Worm (Caenorhabditis elegans) whole organism, young adult: ENCODE data around the gene Y46D2A.2.

Experiments
- T07F8.4 ChIP-seq: sonication (generic microtip); optimal IDR thresholded peaks from 2 replicates; lab custom pipeline; 2016; ENCODE audit warnings: mild to moderate bottlenecking, missing genetic modification characterization, moderate library complexity, missing compliant biosample characterization
- akir-1 ChIP-seq: fragments of 200-800 bp; sonication (Bioruptor generic); optimal IDR thresholded peaks from 2 replicates; lab custom pipeline; 2018; ENCODE audit warnings: mild to moderate bottlenecking, missing genetic modification characterization, moderate library complexity, missing compliant biosample characterization
- aptf-3 ChIP-seq: fragments of 200-800 bp; sonication (Bioruptor generic); IDR thresholded peaks from 2 replicates; pipeline ENCODE4 v1.3.6; 2022; ENCODE audit warnings: missing genetic modification characterization, missing compliant biosample characterization
- die-1 ChIP-seq: sonication (generic microtip); optimal IDR thresholded peaks from 2 replicates; lab custom pipeline; 2016; ENCODE audit warnings: missing genotype, mild to moderate bottlenecking, missing genetic modification characterization, missing compliant biosample characterization
- gei-17 ChIP-seq: fragments of 200-800 bp; sonication (Bioruptor generic); optimal IDR thresholded peaks from 2 replicates; lab custom pipeline; 2018; ENCODE audit warnings: mild to moderate bottlenecking, missing genetic modification characterization, missing compliant biosample characterization
- mel-28 ChIP-seq: sonication (generic microtip); optimal IDR thresholded peaks from 2 replicates; lab custom pipeline; 2016; ENCODE audit warnings: borderline replicate concordance, mild to moderate bottlenecking, missing genetic modification characterization, missing compliant biosample characterization
- nhr-27 ChIP-seq: fragments of 200-800 bp; sonication (Bioruptor generic); optimal IDR thresholded peaks from 2 replicates; lab custom pipeline; 2018; ENCODE audit warnings: mild to moderate bottlenecking, missing genetic modification characterization, moderate library complexity, missing compliant biosample characterization
- pbrm-1 ChIP-seq: fragments of 200-800 bp; sonication (Bioruptor generic); IDR thresholded peaks from 2 replicates; pipeline ENCODE4 v1.3.6; 2022; ENCODE audit warnings: missing genetic modification reagents, missing genetic modification characterization, missing compliant biosample characterization
- pha-4 ChIP-seq: fragments of 150-350 bp; sonication (generic microtip); optimal IDR thresholded peaks from 2 replicates; lab custom pipeline; 2014; ENCODE audit warnings: missing biosample characterization, missing genetic modification reagents, missing genetic modification characterization
- rcor-1 ChIP-seq: fragments of 200-800 bp; sonication (Bioruptor generic); IDR thresholded peaks from 2 replicates; pipeline ENCODE4 v1.3.6; 2022; ENCODE audit warnings: missing genetic modification reagents, missing genetic modification characterization, missing compliant biosample characterization
- snpc-3.4 ChIP-seq: sonication (generic microtip); optimal IDR thresholded peaks from 2 replicates; lab custom pipeline; 2017; ENCODE audit warnings: missing genetic modification characterization, mild to moderate bottlenecking, missing compliant biosample characterization, antibody characterized with exemption, moderate library complexity, missing genotype, missing genetic modification reagents

- TF ChIP-seq akir-1 (GFP tag; lab: Kevin White, UChicago): no peak
- no peak for TF ChIP-seq die-1
- no peak for TF ChIP-seq pha-4 (tag; lab: Kevin White, UChicago)
- TF ChIP-seq rcor-1 (GFP tag; lab: Robert Waterston, UW): no peak
- TF ChIP-seq T07F8.4 (tag; lab: Kevin White, UChicago): no peak
- no peak for TF ChIP-seq gei-17 (GFP tag; lab: Kevin White, UChicago)
- no peak for TF ChIP-seq nhr-27 (tag; lab: Kevin White, UChicago)
- no peak for TF ChIP-seq snpc-3.4 (tag; lab: Kevin White, UChicago)
- no peak for TF ChIP-seq mel-28
- no peak for TF ChIP-seq pbrm-1 (GFP tag; lab: Robert Waterston, UW)
- no peak for TF ChIP-seq aptf-3
Observed at ce11 chrII:3297914-3298313, 25.2 kb downstream of the Y46D2A.2 start, which contains the start of gene btb-18.
